Worm (Caenorhabditis elegans) whole organism, late embryonic: Measurements from ENCODE around the gene ncx-8.

ENCODE experiments used
- K02D7.2 ChIP-seq: sonication (generic microtip); optimal IDR thresholded peaks from 2 replicates; lab custom pipeline; 2017; ENCODE audit warnings: mild to moderate bottlenecking, missing genetic modification characterization, missing compliant biosample characterization
- fkh-10 ChIP-seq: fragments of 150-350 bp; optimal IDR thresholded peaks from 2 replicates; lab custom pipeline; 2014; ENCODE audit warnings: missing biosample characterization, missing genetic modification reagents, missing genetic modification characterization
- pax-1 ChIP-seq: fragments of 150-350 bp; optimal IDR thresholded peaks from 2 replicates; lab custom pipeline; 2014; ENCODE audit warnings: missing biosample characterization, missing genetic modification characterization
- pros-1 ChIP-seq: fragments of 150-350 bp; optimal IDR thresholded peaks from 2 replicates; lab custom pipeline; 2014; ENCODE audit warnings: missing biosample characterization, missing genetic modification reagents, missing genetic modification characterization

DNA sequence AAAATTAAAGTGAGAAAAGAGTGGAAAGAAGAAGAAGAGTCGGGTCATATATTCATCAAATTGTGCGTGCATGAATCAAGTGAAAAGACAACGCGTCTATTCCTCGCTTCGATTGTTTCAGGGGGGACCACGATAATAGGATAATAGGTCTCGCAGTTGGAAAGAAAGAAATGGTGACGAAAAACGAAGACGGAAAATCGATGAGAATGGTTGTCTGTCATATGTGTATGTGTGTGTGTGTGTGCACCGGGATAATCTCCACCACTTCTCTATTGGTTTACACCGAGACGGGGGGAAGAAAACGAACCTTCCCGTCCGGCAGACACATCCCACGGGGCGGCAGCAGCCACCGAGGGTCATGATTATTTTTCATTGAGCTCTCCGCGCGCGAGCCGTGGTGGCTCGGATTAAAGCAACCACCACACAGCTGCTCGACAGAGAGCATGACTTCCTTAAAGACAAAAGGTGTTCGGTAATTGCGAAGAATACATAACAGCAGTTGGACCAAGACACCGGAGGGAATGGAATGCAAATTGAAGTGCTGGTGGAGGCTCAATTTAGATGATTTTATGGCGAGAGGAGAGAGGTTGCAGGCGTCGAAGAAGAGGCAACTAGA lies 22.9 kb downstream of the ncx-8 start:
- TF ChIP-seq pax-1: no peak
- TF ChIP-seq fkh-10 (GFP tag; lab: Kevin White, UChicago): no peak
- no peak for TF ChIP-seq K02D7.2 (tag; lab: Kevin White, UChicago)
- no peak for TF ChIP-seq pros-1 (tag; lab: Kevin White, UChicago)
